Worm (Caenorhabditis elegans): ENCODE measurements around the gene C41H7.2.
A peak's percentile ranks its signal among the peaks of the same experiment; 100 is the strongest.

C41H7.2 gene

ce11 chrII:3044023-3044422 is 29.4 kb downstream of the C41H7.2 start, which contains the start of gene sri-29:
sri-29 (plus strand) TSS chrII:3044323.
- no peak for TF ChIP-seq mep-1 (tag; optimal IDR thresholded peaks at IDR 0.05)
- no peak for TF ChIP-seq T26A8.4 (GFP tag; IDR thresholded peaks at IDR 0.05)
- peak in 1 of 2 experiments; percentile 13 for TF ChIP-seq unc-62 (GFP tag; optimal IDR thresholded peaks at IDR 0.05 in 1 of 2)
- no peak for TF ChIP-seq unc-62 (tag; optimal IDR thresholded peaks at IDR 0.05)

DNA sequence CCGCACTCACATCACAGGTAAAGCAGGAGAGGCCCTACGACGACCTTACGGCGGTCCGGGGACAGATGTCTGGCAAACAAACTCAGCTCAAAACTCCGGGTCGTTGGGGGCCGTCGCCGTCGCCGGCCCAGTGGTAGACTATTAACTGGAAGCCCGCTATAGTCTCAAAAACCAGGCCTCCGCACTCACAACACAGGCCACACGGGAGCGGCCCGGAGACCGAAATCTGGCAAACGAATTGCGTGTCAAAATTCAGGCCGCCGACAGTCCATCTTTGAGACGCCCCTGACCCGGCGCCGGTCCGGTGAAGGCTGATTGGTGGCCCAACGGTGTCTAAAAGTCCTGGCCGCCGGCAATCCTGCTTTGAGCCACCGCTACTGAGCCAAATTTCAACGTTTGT is 30.8 kb downstream of the C41H7.2 start:
- peak; percentile 25; the same call in 1 of the 2 replicates for TF ChIP-seq egl-43 (GFP tag; IDR thresholded peaks at IDR 0.05)
- no peak for TF ChIP-seq aly-2 (tag; optimal IDR thresholded peaks at IDR 0.05)
- no peak for TF ChIP-seq pha-4 (GFP tag; IDR thresholded peaks at IDR 0.05)
- TF ChIP-seq pha-4 (tag; optimal IDR thresholded peaks at IDR 0.05): no peak
- no peak for TF ChIP-seq nhr-102 (tag; optimal IDR thresholded peaks at IDR 0.05)
- peak; percentile 84 for TF ChIP-seq set-16 (GFP tag; IDR thresholded peaks at IDR 0.05)
- TF ChIP-seq hif-1 (tag; optimal IDR thresholded peaks at IDR 0.05): no peak

DNA sequence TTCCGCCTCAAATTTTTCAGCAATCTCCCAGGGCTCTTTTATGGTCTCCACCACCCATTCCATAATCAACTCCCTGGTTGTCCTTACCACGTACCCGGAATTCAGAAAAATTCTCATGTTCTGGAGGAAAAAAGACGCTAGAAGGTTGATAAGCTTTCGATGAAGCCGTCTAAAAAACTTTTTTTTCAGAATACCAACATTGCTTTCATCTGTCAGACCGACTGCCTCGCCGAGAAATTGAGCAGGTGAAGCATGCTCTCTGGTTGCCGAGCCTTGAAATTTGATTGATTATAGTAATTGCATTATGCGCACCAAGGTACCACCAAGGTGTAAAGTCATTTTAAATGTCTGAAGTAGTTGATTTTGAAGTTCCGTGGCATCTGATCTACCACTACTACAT is 31.3 kb downstream of the C41H7.2 start, which contains the start of gene sri-30:
Gene sri-30, plus strand, starts transcription at position 301 of the 400 bp plus-strand sequence.
- TF ChIP-seq unc-62 (GFP tag; optimal IDR thresholded peaks at IDR 0.05 in 1 of 2) (peak in 1 of 2 experiments; percentile 87), unc-62 (tag; optimal IDR thresholded peaks at IDR 0.05) (no peak), rbr-2 (tag; optimal IDR thresholded peaks at IDR 0.05) (no peak), lin-1 (GFP tag; IDR thresholded peaks at IDR 0.05) (no peak)

DNA sequence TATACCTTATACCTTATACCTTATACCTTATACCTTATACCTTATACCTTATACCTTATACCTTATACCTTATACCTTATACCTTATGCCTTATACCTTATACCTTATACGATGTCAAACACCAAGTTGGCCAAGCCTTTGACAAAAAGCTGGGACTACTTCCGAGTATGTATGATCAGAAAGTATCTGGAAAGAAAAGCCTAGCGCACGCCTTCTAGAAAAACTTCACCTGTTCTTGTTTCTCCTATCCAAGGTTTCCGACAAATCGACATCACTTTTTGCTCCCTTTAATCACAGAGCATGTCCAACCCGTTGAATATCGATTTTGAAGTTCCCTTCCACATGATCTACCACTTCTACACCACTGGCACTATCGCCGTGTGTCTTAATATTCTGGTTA is 33.8 kb downstream of the C41H7.2 start, which contains the start of gene sri-28:
Gene sri-28, plus strand, starts transcription at position 301 of the 400 bp plus-strand sequence.
- no peak for TF ChIP-seq lin-13 (GFP tag; optimal IDR thresholded peaks at IDR 0.05)
- no peak for TF ChIP-seq ceh-28 (tag; optimal IDR thresholded peaks at IDR 0.05)
- TF ChIP-seq madf-5 (GFP tag; IDR thresholded peaks at IDR 0.05): no peak
- TF ChIP-seq lir-3 (tag; optimal IDR thresholded peaks at IDR 0.05): no peak
- TF ChIP-seq aly-2 (tag; optimal IDR thresholded peaks at IDR 0.05): no peak
- TF ChIP-seq hlh-11 (tag; optimal IDR thresholded peaks at IDR 0.05): no peak
- TF ChIP-seq spr-1 (tag; optimal IDR thresholded peaks at IDR 0.05): no peak
- TF ChIP-seq R02D3.7 (tag; optimal IDR thresholded peaks at IDR 0.05): no peak
- no peak for TF ChIP-seq daf-12 (tag; optimal IDR thresholded peaks at IDR 0.05)
- no peak for TF ChIP-seq hlh-30 (tag; optimal IDR thresholded peaks at IDR 0.05; ENCODE audit: insufficient read depth)
- no peak for TF ChIP-seq nhr-102 (tag; optimal IDR thresholded peaks at IDR 0.05)
- TF ChIP-seq spr-3 (GFP tag; optimal IDR thresholded peaks at IDR 0.05): no peak
- no peak for TF ChIP-seq ztf-7 (tag; optimal IDR thresholded peaks at IDR 0.05)
- no peak for TF ChIP-seq php-3 (GFP tag; IDR thresholded peaks at IDR 0.05)
- TF ChIP-seq nhr-6 (tag; optimal IDR thresholded peaks at IDR 0.05): no peak
- no peak for TF ChIP-seq hmg-1.1 (GFP tag; IDR thresholded peaks at IDR 0.05)

- TF ChIP-seq ztf-7 (tag; optimal IDR thresholded peaks at IDR 0.05): no peak
- TF ChIP-seq D1046.2 (GFP tag; IDR thresholded peaks at IDR 0.05): no peak
- TF ChIP-seq jun-1 (tag; optimal IDR thresholded peaks at IDR 0.05): no peak
- no peak for TF ChIP-seq T26A8.4 (GFP tag; IDR thresholded peaks at IDR 0.05)
- TF ChIP-seq ZK546.5 (tag; optimal IDR thresholded peaks at IDR 0.05): no peak
- TF ChIP-seq R02D3.7 (tag; optimal IDR thresholded peaks at IDR 0.05): no peak
Observed at ce11 chrII:3048989-3049388, 34.4 kb downstream of the C41H7.2 start.

DNA sequence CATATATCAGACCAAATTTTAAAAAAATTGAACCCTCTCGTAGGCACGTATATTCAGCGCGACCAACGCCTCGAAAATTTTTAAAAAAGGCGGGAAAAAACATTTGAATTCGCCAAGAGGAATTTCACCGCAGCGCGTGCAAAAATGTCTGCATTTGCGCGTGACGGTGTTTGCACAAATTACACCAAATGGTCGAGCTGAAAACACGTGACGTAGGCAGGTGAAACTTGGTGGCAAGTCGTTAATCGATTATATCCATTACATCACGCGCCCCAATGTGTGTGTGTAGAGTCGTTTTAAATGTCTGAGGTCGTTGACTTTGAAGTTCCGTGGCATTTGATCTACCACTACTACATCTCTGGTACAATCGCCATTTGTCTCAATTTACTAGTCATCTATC is 36.1 kb downstream of the C41H7.2 start, which contains the start of gene sri-31:
Gene sri-31, plus strand, starts transcription at position 301 of the 400 bp plus-strand sequence.
- TF ChIP-seq arid-1 (GFP tag; conservative IDR thresholded peaks at IDR 0.05) (no peak), Y48G9A.11 (GFP tag; IDR thresholded peaks at IDR 0.05) (0 out of 2 replicates have a peak, but pooled peaks have one; percentile 7)

Data from whole organism, L4 larva.